Worm (Caenorhabditis elegans): ENCODE measurements around the gene T28D6.5.

Gene T28D6.5

ce11 chrIII:11333032-11333732 is at the start of gene T28D6.5:
Gene T28D6.5, plus strand, starts transcription at chrIII:11333682.
- TF ChIP-seq sem-2 (GFP tag; optimal IDR thresholded peaks at IDR 0.05) (no peak), ces-1 (GFP tag; optimal IDR thresholded peaks at IDR 0.05) (peak; percentile 78), lin-32 (GFP tag; optimal IDR thresholded peaks at IDR 0.05) (no peak), flh-1 (GFP tag; optimal IDR thresholded peaks at IDR 0.05) (no peak), zip-8 (tag; optimal IDR thresholded peaks at IDR 0.05) (no peak), blmp-1 (tag; optimal IDR thresholded peaks at IDR 0.05) (no peak), drap-1 (GFP tag; optimal IDR thresholded peaks at IDR 0.05) (no peak)

DNA sequence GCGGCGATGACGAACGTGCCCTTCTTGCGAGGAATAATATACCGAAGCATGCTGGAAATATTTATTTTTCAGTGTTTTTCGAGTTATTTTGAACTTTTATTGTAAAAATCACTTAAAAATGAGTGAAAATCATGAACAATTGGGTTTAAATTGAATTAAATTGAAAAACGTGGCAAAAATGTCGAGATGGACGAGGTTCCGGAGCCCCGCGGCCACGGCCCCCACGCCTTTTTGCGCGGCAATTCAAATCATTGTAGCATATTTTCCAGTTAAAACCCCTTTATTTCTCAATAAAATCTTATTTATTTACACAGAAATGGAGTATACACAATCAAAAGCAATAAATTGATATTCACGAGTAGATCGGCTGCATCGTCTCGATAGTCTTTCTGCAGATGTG is 47.4 kb upstream of the T28D6.5 start:
- TF ChIP-seq mls-2 (tag; optimal IDR thresholded peaks at IDR 0.05), result peak; percentile 4
- peak; percentile 73 for TF ChIP-seq ces-1 (GFP tag; optimal IDR thresholded peaks at IDR 0.05)
- TF ChIP-seq nhr-237 (tag; optimal IDR thresholded peaks at IDR 0.05), result no peak
- TF ChIP-seq unc-62 (GFP tag; optimal IDR thresholded peaks at IDR 0.05), result no peak
- TF ChIP-seq mab-5 (tag; optimal IDR thresholded peaks at IDR 0.05), result no peak
- TF ChIP-seq nhr-12 (tag; optimal IDR thresholded peaks at IDR 0.05), result no peak

ce11 chrIII:11287340-11287739 is 46.1 kb upstream of the T28D6.5 start:
- TF ChIP-seq ces-1 (GFP tag; optimal IDR thresholded peaks at IDR 0.05) (no peak), snpc-4 (tag; optimal IDR thresholded peaks at IDR 0.05) (no peak), cnd-1 (tag; optimal IDR thresholded peaks at IDR 0.05) (no peak), nhr-2 (tag; optimal IDR thresholded peaks at IDR 0.05) (no peak), blmp-1 (tag; optimal IDR thresholded peaks at IDR 0.05) (no peak), bed-3 (GFP tag; optimal IDR thresholded peaks at IDR 0.05) (no peak), tbx-8 (GFP tag; optimal IDR thresholded peaks at IDR 0.05) (no peak)

DNA sequence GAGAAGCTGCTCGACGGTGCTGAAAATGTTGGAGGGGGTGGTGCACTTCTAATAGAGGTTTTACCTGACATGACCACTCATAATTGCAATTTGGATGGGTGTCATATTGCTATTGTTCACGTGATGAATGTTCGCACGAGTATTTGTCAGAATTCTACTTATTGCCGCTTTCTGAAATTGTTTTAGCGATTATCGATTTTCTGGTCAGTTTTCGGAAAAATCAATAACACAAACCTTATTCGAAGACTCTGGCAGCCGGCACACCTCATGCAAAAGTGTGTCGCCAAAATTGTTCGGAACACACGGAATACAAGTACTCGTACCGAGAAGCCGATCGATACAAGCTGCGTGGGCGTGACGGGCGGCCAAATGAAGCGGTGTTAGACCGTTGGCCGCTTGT is 45.2 kb upstream of the T28D6.5 start:
- TF ChIP-seq mab-5 (tag; optimal IDR thresholded peaks at IDR 0.05), result no peak
- no peak for TF ChIP-seq M03D4.4 (tag; optimal IDR thresholded peaks at IDR 0.05)
- TF ChIP-seq mep-1 (tag; optimal IDR thresholded peaks at IDR 0.05), result no peak
- TF ChIP-seq drap-1 (GFP tag; optimal IDR thresholded peaks at IDR 0.05), result no peak
- TF ChIP-seq flh-1 (GFP tag; optimal IDR thresholded peaks at IDR 0.05), result no peak
- no peak for TF ChIP-seq cnd-1 (tag; optimal IDR thresholded peaks at IDR 0.05)
- no peak for TF ChIP-seq mls-2 (tag; optimal IDR thresholded peaks at IDR 0.05)
- TF ChIP-seq zip-8 (tag; optimal IDR thresholded peaks at IDR 0.05), result no peak
- no peak for TF ChIP-seq sem-2 (GFP tag; optimal IDR thresholded peaks at IDR 0.05)
- TF ChIP-seq ceh-83 (GFP tag; optimal IDR thresholded peaks at IDR 0.05), result no peak
- TF ChIP-seq unc-62 (GFP tag; optimal IDR thresholded peaks at IDR 0.05), result no peak
- TF ChIP-seq elt-1 (tag; optimal IDR thresholded peaks at IDR 0.05; ENCODE audit: borderline replicate concordance, insufficient read depth), result no peak
- TF ChIP-seq bed-3 (GFP tag; optimal IDR thresholded peaks at IDR 0.05), result no peak
- no peak for TF ChIP-seq lsy-2 (tag; optimal IDR thresholded peaks at IDR 0.05)
- TF ChIP-seq nhr-12 (tag; optimal IDR thresholded peaks at IDR 0.05), result no peak
- no peak for TF ChIP-seq pha-4 (tag; optimal IDR thresholded peaks at IDR 0.05)

DNA sequence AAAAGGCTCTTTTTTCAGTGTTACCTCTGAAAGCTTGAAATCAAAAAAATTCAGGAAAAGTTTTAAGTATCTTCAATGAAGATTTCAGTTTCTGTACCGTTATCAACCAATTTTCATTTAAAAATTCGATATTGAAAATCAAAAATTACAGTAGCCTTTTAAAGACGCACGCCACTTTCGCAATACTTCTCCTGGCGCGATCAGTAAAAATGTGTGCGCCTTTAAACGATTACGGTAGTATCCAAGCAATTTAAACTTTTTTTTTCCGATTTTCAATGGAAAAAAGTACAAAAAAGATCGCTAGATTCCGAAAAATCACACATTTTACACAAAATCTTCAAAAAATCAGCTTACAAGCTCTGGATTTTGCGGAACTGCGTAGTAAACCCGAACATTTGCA is 43.6 kb upstream of the T28D6.5 start:
- TF ChIP-seq ces-1 (GFP tag; optimal IDR thresholded peaks at IDR 0.05) (no peak), nhr-237 (tag; optimal IDR thresholded peaks at IDR 0.05) (no peak), mep-1 (tag; optimal IDR thresholded peaks at IDR 0.05) (no peak), hlh-1 (tag; optimal IDR thresholded peaks at IDR 0.05) (no peak), unc-62 (GFP tag; optimal IDR thresholded peaks at IDR 0.05) (no peak), unc-120 (tag; optimal IDR thresholded peaks at IDR 0.05; ENCODE audit: poor library complexity, severe bottlenecking) (no peak), sptf-1 (tag; optimal IDR thresholded peaks at IDR 0.05) (no peak), drap-1 (GFP tag; optimal IDR thresholded peaks at IDR 0.05) (no peak), mab-5 (tag; optimal IDR thresholded peaks at IDR 0.05) (no peak), sem-2 (GFP tag; optimal IDR thresholded peaks at IDR 0.05) (no peak), nhr-12 (tag; optimal IDR thresholded peaks at IDR 0.05) (no peak), ceh-43 (GFP tag; optimal IDR thresholded peaks at IDR 0.05) (no peak)

DNA sequence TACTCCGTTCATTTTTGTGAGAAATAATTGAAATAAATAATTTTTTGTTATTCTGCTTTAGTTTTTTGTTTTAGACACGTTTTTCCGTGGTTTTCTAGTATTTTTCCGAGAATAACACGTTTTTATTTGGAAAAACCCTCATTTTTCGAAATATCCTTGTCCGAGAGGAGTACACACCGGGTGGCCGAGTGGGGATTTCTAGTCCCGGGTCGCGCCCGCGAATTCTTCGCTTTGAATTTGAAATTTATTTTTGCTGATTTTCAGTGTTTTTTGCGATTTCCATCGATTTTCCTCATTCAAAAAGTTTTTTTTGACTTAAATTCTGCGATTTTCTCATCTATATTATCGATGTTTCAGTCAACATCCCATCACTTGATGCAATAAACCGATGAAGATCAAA is 42.9 kb upstream of the T28D6.5 start, which contains the start of the genes gly-9, mib-1 and smc-3:
TSS of gene gly-9 (minus strand) at position 27 of the 400 bp plus-strand sequence.
TSS of gene mib-1 (minus strand) at position 123 of the 400 bp plus-strand sequence.
TSS of gene smc-3 (plus strand) at position 351 of the 400 bp plus-strand sequence.
- TF ChIP-seq nhr-12 (tag; optimal IDR thresholded peaks at IDR 0.05), result no peak
- TF ChIP-seq nhr-28 (tag; optimal IDR thresholded peaks at IDR 0.05), result no peak
- no peak for TF ChIP-seq sptf-1 (tag; optimal IDR thresholded peaks at IDR 0.05)
- TF ChIP-seq lsy-2 (tag; optimal IDR thresholded peaks at IDR 0.05), result peak; percentile 6
- peak; percentile 18 for TF ChIP-seq lin-13 (tag; optimal IDR thresholded peaks at IDR 0.05)
- TF ChIP-seq nhr-237 (tag; optimal IDR thresholded peaks at IDR 0.05), result peak; percentile 24
- TF ChIP-seq ceh-43 (GFP tag; optimal IDR thresholded peaks at IDR 0.05), result no peak
- TF ChIP-seq blmp-1 (tag; optimal IDR thresholded peaks at IDR 0.05), result no peak
- peak; percentile 5 for TF ChIP-seq ces-1 (GFP tag; optimal IDR thresholded peaks at IDR 0.05)
